Fruit fly (Drosophila melanogaster): ENCODE results near the gene dpr6.
A peak's percentile ranks its signal among the peaks of the same experiment; 100 is the strongest.

dpr6 gene

dm6 chr3L:9972007-9972856 lies 2.2 kb upstream of the dpr6 start, which contains the start of the genes CG6674, CG42455 and vnc (continued):
- peak; percentile 13 for TF ChIP-seq CG9727 (GFP tag; optimal IDR thresholded peaks at IDR 0.05)
- TF ChIP-seq CG12942 (GFP tag; optimal IDR thresholded peaks at IDR 0.05): peak; percentile 11
- TF ChIP-seq CG4820 (GFP tag; optimal IDR thresholded peaks at IDR 0.05): peak; percentile 28
- TF ChIP-seq CG13296 (GFP tag; optimal IDR thresholded peaks at IDR 0.05): peak; percentile 6
- peak; percentile 14 for TF ChIP-seq slou (GFP tag; optimal IDR thresholded peaks at IDR 0.05)
- peak; percentile 29 for TF ChIP-seq Xbp1 (GFP tag; optimal IDR thresholded peaks at IDR 0.05)
- TF ChIP-seq CG13624 (GFP tag; optimal IDR thresholded peaks at IDR 0.05): peak; percentile 31
- TF ChIP-seq CG12659 (GFP tag; optimal IDR thresholded peaks at IDR 0.05): peak; percentile 49
- peak; percentile 75 for TF ChIP-seq MBD-R2 (GFP tag; IDR thresholded peaks at IDR 0.05)
- TF ChIP-seq az2 (GFP tag; optimal IDR thresholded peaks at IDR 0.05): no peak
- TF ChIP-seq sob (GFP tag; IDR thresholded peaks at IDR 0.05): peak; percentile 58
- TF ChIP-seq CG15514 (GFP tag; optimal IDR thresholded peaks at IDR 0.05): peak; percentile 11
- TF ChIP-seq ftz-f1 (GFP tag; optimal IDR thresholded peaks at IDR 0.05): no peak
- no peak for TF ChIP-seq CG18262 (tag; optimal IDR thresholded peaks at IDR 0.05)
- TF ChIP-seq pzg (GFP tag; optimal IDR thresholded peaks at IDR 0.05): peak; percentile 55
- TF ChIP-seq CG3407 (GFP tag; optimal IDR thresholded peaks at IDR 0.05): peak; percentile 32
- peak; percentile 9 for TF ChIP-seq bcd (GFP tag; optimal IDR thresholded peaks at IDR 0.05)
- TF ChIP-seq CG10267 (tag; optimal IDR thresholded peaks at IDR 0.05): peak; percentile 90
- TF ChIP-seq ems (GFP tag; optimal IDR thresholded peaks at IDR 0.05): peak; percentile 26
- TF ChIP-seq Usf (GFP tag; optimal IDR thresholded peaks at IDR 0.05): no peak
- no peak for TF ChIP-seq ttk (GFP tag; IDR thresholded peaks at IDR 0.05)
- peak; percentile 8 for TF ChIP-seq pnt (GFP tag; optimal IDR thresholded peaks at IDR 0.05)
- peak; percentile 36 for TF ChIP-seq CG2116 (GFP tag; optimal IDR thresholded peaks at IDR 0.05)
- no peak for TF ChIP-seq Ravus (GFP tag; IDR thresholded peaks at IDR 0.05)
- TF ChIP-seq crp (GFP tag; optimal IDR thresholded peaks at IDR 0.05): peak; percentile 35 to 85
- no peak for TF ChIP-seq hth (optimal IDR thresholded peaks at IDR 0.05)
- TF ChIP-seq CG17568 (GFP tag; optimal IDR thresholded peaks at IDR 0.05): peak; percentile 9
- TF ChIP-seq CG32767 (GFP tag; IDR thresholded peaks at IDR 0.05): no peak
- TF ChIP-seq sd (tag; optimal IDR thresholded peaks at IDR 0.05): peak; percentile 47
- no peak for TF ChIP-seq CG2129 (GFP tag; IDR thresholded peaks at IDR 0.05; ENCODE audit: partially characterized antibody)
- TF ChIP-seq sens (GFP tag): peak; percentile 91
- no peak for TF ChIP-seq CG42726 (GFP tag; IDR thresholded peaks at IDR 0.05; ENCODE audit: partially characterized antibody)
- peak in 1 of 2 experiments; percentile 19 for TF ChIP-seq Hr51 (GFP tag; optimal IDR thresholded peaks at IDR 0.05)
- peak; percentile 51 for TF ChIP-seq Xrp1 (GFP tag; IDR thresholded peaks at IDR 0.05)
- peak; percentile 14 for TF ChIP-seq NfI (GFP tag; optimal IDR thresholded peaks at IDR 0.05)
- no peak for TF ChIP-seq chn (GFP tag; optimal IDR thresholded peaks at IDR 0.05)
- TF ChIP-seq Dp (GFP tag; optimal IDR thresholded peaks at IDR 0.05): peak; percentile 7
- 0 out of 2 replicates have a peak, but pooled peaks have one; percentile 22 for TF ChIP-seq H2.0 (GFP tag; IDR thresholded peaks at IDR 0.05)
- peak; percentile 52 for TF ChIP-seq YL-1 (GFP tag; optimal IDR thresholded peaks at IDR 0.05)
- no peak for TF ChIP-seq kah (GFP tag; optimal IDR thresholded peaks at IDR 0.05)
- peak; percentile 23 for TF ChIP-seq trem (tag; optimal IDR thresholded peaks at IDR 0.05)
- TF ChIP-seq Max (GFP tag; optimal IDR thresholded peaks at IDR 0.05): peak; percentile 41
- peak; percentile 55; the same call in 1 of the 2 replicates for TF ChIP-seq CG9932 (GFP tag; IDR thresholded peaks at IDR 0.05)
- peak; percentile 12 for TF ChIP-seq CG5245 (GFP tag; optimal IDR thresholded peaks at IDR 0.05)
- TF ChIP-seq pfk (GFP tag; optimal IDR thresholded peaks at IDR 0.05): peak; percentile 22
- TF ChIP-seq Myb (GFP tag; optimal IDR thresholded peaks at IDR 0.05): no peak
- peak; percentile 22 for TF ChIP-seq CG7839 (tag; optimal IDR thresholded peaks at IDR 0.05)
- peak; percentile 12 for TF ChIP-seq CG9817 (tag; optimal IDR thresholded peaks at IDR 0.05)
